Worm (Caenorhabditis elegans): Measurements from ENCODE around the gene her-1.
A peak's percentile ranks its signal among the peaks of the same experiment; 100 is the strongest.

The her-1 gene

ce11 chrV:9690099-9690572, 6.7 kb upstream of the her-1 start, which contains the start of gene rbx-1:
Gene rbx-1, minus strand, starts transcription at chrV:9690522.
- TF ChIP-seq odd-2 (tag; optimal IDR thresholded peaks at IDR 0.05): no peak
- TF ChIP-seq mec-3 (tag; optimal IDR thresholded peaks at IDR 0.05; ENCODE audit: borderline replicate concordance): no peak
- TF ChIP-seq unc-86 (tag; optimal IDR thresholded peaks at IDR 0.05): no peak
- TF ChIP-seq gmeb-2 (tag; optimal IDR thresholded peaks at IDR 0.05): no peak
- TF ChIP-seq sox-2 (GFP tag; IDR thresholded peaks at IDR 0.05): no peak
- no peak for TF ChIP-seq pat-9 (tag; optimal IDR thresholded peaks at IDR 0.05)
- TF ChIP-seq zip-5 (tag; optimal IDR thresholded peaks at IDR 0.05): no peak
- TF ChIP-seq K09A11.1 (tag; optimal IDR thresholded peaks at IDR 0.05; ENCODE audit: insufficient read depth): no peak
- no peak for TF ChIP-seq syd-9 (tag; optimal IDR thresholded peaks at IDR 0.05)
- no peak for TF ChIP-seq ets-4 (tag; optimal IDR thresholded peaks at IDR 0.05)

DNA sequence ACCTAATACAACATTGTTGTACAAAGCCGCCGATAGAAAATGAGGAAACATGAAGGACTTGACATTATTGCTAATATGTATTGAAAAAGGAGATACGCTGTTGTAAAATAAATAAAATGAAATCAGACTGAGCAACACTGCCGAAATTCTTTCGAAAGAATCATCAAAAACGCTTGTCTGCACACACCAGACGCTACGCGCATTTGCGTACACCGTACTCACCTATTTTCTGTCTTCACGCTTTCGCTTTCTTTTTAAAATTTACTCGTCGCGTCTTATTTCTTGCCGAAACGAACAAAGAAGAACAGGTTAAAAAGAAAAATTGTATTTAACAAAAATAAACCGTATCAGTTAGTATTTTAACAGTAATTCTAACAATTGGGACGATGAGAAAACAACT, 6.1 kb upstream of the her-1 start:
- TF ChIP-seq ceh-30 (tag; optimal IDR thresholded peaks at IDR 0.05): peak; percentile 12
- TF ChIP-seq ceh-6 (GFP tag; optimal IDR thresholded peaks at IDR 0.05): no peak
- no peak for TF ChIP-seq eyg-1 (tag; optimal IDR thresholded peaks at IDR 0.05)
- TF ChIP-seq dmd-4 (tag; optimal IDR thresholded peaks at IDR 0.05; ENCODE audit: borderline replicate concordance): no peak
- no peak for TF ChIP-seq npax-4 (tag; optimal IDR thresholded peaks at IDR 0.05)
- TF ChIP-seq nfya-1 (tag; optimal IDR thresholded peaks at IDR 0.05): peak; percentile 40
- peak; percentile 33 for TF ChIP-seq unc-55 (GFP tag; optimal IDR thresholded peaks at IDR 0.05)

DNA sequence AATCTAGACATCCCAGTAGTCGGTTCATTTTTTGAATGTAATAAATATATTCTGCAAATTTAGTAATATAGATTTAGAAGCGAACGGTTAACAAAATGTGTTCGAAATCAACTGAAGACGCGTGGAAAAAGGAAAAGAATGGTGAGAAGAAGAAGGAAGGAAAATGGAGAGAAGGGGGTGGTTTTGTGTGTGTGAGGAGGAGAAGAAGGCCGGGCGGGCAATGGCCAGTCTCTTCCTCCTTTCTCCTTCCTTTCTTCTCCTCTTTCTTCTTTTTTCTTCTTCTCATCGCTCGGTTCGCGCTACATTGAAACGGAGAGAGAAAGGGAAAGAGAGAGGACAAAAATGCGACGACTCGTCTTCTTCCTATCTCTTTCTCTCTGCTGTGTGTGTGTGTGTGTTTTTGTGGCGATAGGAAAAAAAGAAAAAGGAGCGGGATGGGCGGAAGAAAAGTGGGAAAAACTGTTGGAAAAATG, 4.7 kb upstream of the her-1 start, which contains the start of gene ztf-9:
ztf-9 (minus strand) TSS at position 51 of the 473 bp plus-strand sequence.
- no peak for TF ChIP-seq dmd-4 (tag; optimal IDR thresholded peaks at IDR 0.05; ENCODE audit: borderline replicate concordance)
- TF ChIP-seq fax-1 (tag; optimal IDR thresholded peaks at IDR 0.05): no peak
- TF ChIP-seq ceh-6 (GFP tag; optimal IDR thresholded peaks at IDR 0.05): no peak
- no peak for TF ChIP-seq eyg-1 (tag; optimal IDR thresholded peaks at IDR 0.05)
- no peak for TF ChIP-seq unc-86 (tag; optimal IDR thresholded peaks at IDR 0.05)
- no peak for TF ChIP-seq ama-1 (optimal IDR thresholded peaks at IDR 0.05)
- peak; percentile 84 for TF ChIP-seq nfya-1 (tag; optimal IDR thresholded peaks at IDR 0.05)
- no peak for TF ChIP-seq hlh-8 (tag; optimal IDR thresholded peaks at IDR 0.05)
- no peak for TF ChIP-seq fkh-6 (tag; optimal IDR thresholded peaks at IDR 0.05)
- TF ChIP-seq ceh-48 (tag; optimal IDR thresholded peaks at IDR 0.05): peak; percentile 11
- no peak for TF ChIP-seq pag-3 (tag; optimal IDR thresholded peaks at IDR 0.05; ENCODE audit: borderline replicate concordance)
- no peak for TF ChIP-seq ttx-3 (tag; optimal IDR thresholded peaks at IDR 0.05)
- peak; percentile 83 for TF ChIP-seq pros-1 (tag; optimal IDR thresholded peaks at IDR 0.05)
- peak; percentile 32 for TF ChIP-seq ceh-14 (tag; optimal IDR thresholded peaks at IDR 0.05)
- peak; percentile 53 for TF ChIP-seq ceh-34 (tag; optimal IDR thresholded peaks at IDR 0.05)
- peak; percentile 15 for TF ChIP-seq unc-42 (tag; optimal IDR thresholded peaks at IDR 0.05)
- TF ChIP-seq ets-4 (tag; optimal IDR thresholded peaks at IDR 0.05): peak; percentile 11
- no peak for TF ChIP-seq ahr-1 (tag; optimal IDR thresholded peaks at IDR 0.05)
- no peak for TF ChIP-seq ztf-16 (tag; optimal IDR thresholded peaks at IDR 0.05)
- TF ChIP-seq zip-5 (tag; optimal IDR thresholded peaks at IDR 0.05): no peak
- TF ChIP-seq syd-9 (tag; optimal IDR thresholded peaks at IDR 0.05): no peak
- peak; percentile 17 for TF ChIP-seq sox-4 (tag; optimal IDR thresholded peaks at IDR 0.05)
- no peak for TF ChIP-seq nhr-232 (tag; optimal IDR thresholded peaks at IDR 0.05)
- no peak for TF ChIP-seq madf-2 (tag; optimal IDR thresholded peaks at IDR 0.05)
- TF ChIP-seq hlh-13 (GFP tag; optimal IDR thresholded peaks at IDR 0.05): no peak
- peak; percentile 21 for TF ChIP-seq rnt-1 (tag; optimal IDR thresholded peaks at IDR 0.05)
- no peak for TF ChIP-seq pat-9 (tag; optimal IDR thresholded peaks at IDR 0.05)
- TF ChIP-seq ceh-31 (tag; optimal IDR thresholded peaks at IDR 0.05): peak; percentile 84
- TF ChIP-seq tbx-2 (tag; optimal IDR thresholded peaks at IDR 0.05): peak; percentile 80
- TF ChIP-seq gmeb-2 (tag; optimal IDR thresholded peaks at IDR 0.05): no peak
- TF ChIP-seq ceh-30 (tag; optimal IDR thresholded peaks at IDR 0.05): no peak
- TF ChIP-seq tbx-7 (tag; optimal IDR thresholded peaks at IDR 0.05): no peak
- TF ChIP-seq ceh-2 (tag; optimal IDR thresholded peaks at IDR 0.05): no peak
- TF ChIP-seq ceh-18 (tag; optimal IDR thresholded peaks at IDR 0.05): peak; percentile 82
- peak; percentile 22 for TF ChIP-seq ref-2 (tag; optimal IDR thresholded peaks at IDR 0.05)
- TF ChIP-seq ceh-45 (GFP tag; IDR thresholded peaks at IDR 0.05): no peak
- peak; percentile 6 for TF ChIP-seq elt-2 (tag; optimal IDR thresholded peaks at IDR 0.05)
- TF ChIP-seq F13H6.1 (tag; optimal IDR thresholded peaks at IDR 0.05): peak; percentile 18
- TF ChIP-seq mec-3 (tag; optimal IDR thresholded peaks at IDR 0.05; ENCODE audit: borderline replicate concordance): no peak
- TF ChIP-seq lin-11 (tag; optimal IDR thresholded peaks at IDR 0.05): no peak
- peak; percentile 39 for TF ChIP-seq che-1 (tag; optimal IDR thresholded peaks at IDR 0.05)
- no peak for TF ChIP-seq K09A11.1 (tag; optimal IDR thresholded peaks at IDR 0.05; ENCODE audit: insufficient read depth)
